Worm (Caenorhabditis elegans) whole organism, late embryonic: Measurements from ENCODE around the gene C04E7.5.

Experiments
- C08G9.2 ChIP-seq: sonication (generic microtip); optimal IDR thresholded peaks from 2 replicates; lab custom pipeline; 2016; ENCODE audit warnings: mild to moderate bottlenecking, missing genetic modification characterization, moderate library complexity, missing compliant biosample characterization
- nfya-1 ChIP-seq: sonication (generic microtip); optimal IDR thresholded peaks from 2 replicates; lab custom pipeline; 2017; ENCODE audit warnings: missing genetic modification characterization, mild to moderate bottlenecking, missing compliant biosample characterization, antibody characterized with exemption, moderate library complexity
- nhr-232 ChIP-seq: sonication (generic microtip); optimal IDR thresholded peaks from 2 replicates; lab custom pipeline; 2016; ENCODE audit warnings: missing genetic modification characterization, missing compliant biosample characterization
- npax-4 ChIP-seq: sonication (generic microtip); optimal IDR thresholded peaks from 2 replicates; lab custom pipeline; 2016; ENCODE audit warnings: missing genetic modification characterization, missing compliant biosample characterization
- pros-1 ChIP-seq: fragments of 150-350 bp; optimal IDR thresholded peaks from 2 replicates; lab custom pipeline; 2014; ENCODE audit warnings: missing biosample characterization, missing genetic modification reagents, missing genetic modification characterization

- TF ChIP-seq nfya-1 (tag; lab: Kevin White, UChicago) (peak; percentile 8), pros-1 (tag; lab: Kevin White, UChicago) (no peak), npax-4 (tag; lab: Kevin White, UChicago) (no peak), C08G9.2 (tag; lab: Kevin White, UChicago) (no peak), nhr-232 (no peak)
Observed at ce11 chrX:348141-348540, 12.4 kb upstream of the C04E7.5 start.
